Worm (Caenorhabditis elegans) whole organism, midembryonic: ENCODE data around the gene srb-3.

Source experiments
- cog-1 ChIP-seq: sonication (generic microtip); optimal IDR thresholded peaks from 2 replicates; lab custom pipeline; 2016; ENCODE audit warnings: missing genetic modification characterization, missing compliant biosample characterization
- flt-1 ChIP-seq: fragments of 200-800 bp; sonication (Bioruptor generic); IDR thresholded peaks from 2 replicates; pipeline ENCODE4 v1.3.6; 2022; ENCODE audit warnings: missing genetic modification characterization, missing compliant biosample characterization
- med-1 ChIP-seq: sonication (generic microtip); optimal IDR thresholded peaks from 2 replicates; lab custom pipeline; 2017; ENCODE audit warnings: missing genetic modification characterization, mild to moderate bottlenecking, missing compliant biosample characterization, antibody characterized with exemption, missing genetic modification reagents; ENCODE audit not compliant: insufficient read depth
- ztf-29 ChIP-seq: fragments of 200-800 bp; sonication (Bioruptor generic); IDR thresholded peaks from 2 replicates; pipeline ENCODE4 v1.3.6; 2022; ENCODE audit warnings: missing genetic modification reagents, missing genetic modification characterization, missing compliant biosample characterization

- TF ChIP-seq flt-1 (GFP tag; lab: Robert Waterston, UW) (no peak), ztf-29 (no peak), cog-1 (tag; lab: Kevin White, UChicago) (no peak), med-1 (GFP tag; lab: Kevin White, UChicago) (no peak)
These were observed 20.8 kb upstream of the srb-3 start, which contains the start of gene crh-2 for ce11 chrII:5187469-5187868.
